Worm (Caenorhabditis elegans): ENCODE results near the gene C14B9.2.

C14B9.2 gene

ce11 chrIII:8121923-8122322 lies 11.5 kb upstream of the C14B9.2 start:
- TF ChIP-seq nhr-19 (GFP tag; conservative IDR thresholded peaks at IDR 0.05) (no peak), grh-1 (GFP tag; IDR thresholded peaks at IDR 0.05) (no peak), efl-1 (optimal IDR thresholded peaks at IDR 0.05) (no peak), efl-1 (GFP tag; optimal IDR thresholded peaks at IDR 0.05 in 1 of 2) (peak in 1 of 2 experiments; percentile 51), lir-3 (tag; optimal IDR thresholded peaks at IDR 0.05; ENCODE audit: poor library complexity) (no peak), F16B12.6 (tag; optimal IDR thresholded peaks at IDR 0.05) (no peak), nhr-20 (tag; optimal IDR thresholded peaks at IDR 0.05) (peak; percentile 19), pax-3 (tag; optimal IDR thresholded peaks at IDR 0.05) (peak; percentile 26), nhr-47 (tag; optimal IDR thresholded peaks at IDR 0.05) (peak; percentile 66), zip-4 (GFP tag; optimal IDR thresholded peaks at IDR 0.05) (no peak), ces-1 (GFP tag; optimal IDR thresholded peaks at IDR 0.05) (no peak), ceh-63 (GFP tag; optimal IDR thresholded peaks at IDR 0.05) (no peak), C16A3.4 (tag; optimal IDR thresholded peaks at IDR 0.05) (no peak), alr-1 (tag; optimal IDR thresholded peaks at IDR 0.05; ENCODE audit: borderline replicate concordance) (no peak), zag-1 (tag; optimal IDR thresholded peaks at IDR 0.05) (no peak), dsc-1 (tag; optimal IDR thresholded peaks at IDR 0.05) (peak; percentile 75), xbp-1 (tag; optimal IDR thresholded peaks at IDR 0.05) (no peak), ceh-90 (tag; optimal IDR thresholded peaks at IDR 0.05) (no peak), egl-27 (tag; optimal IDR thresholded peaks at IDR 0.05) (no peak), ceh-8 (GFP tag; optimal IDR thresholded peaks at IDR 0.05) (no peak), elt-3 (tag; optimal IDR thresholded peaks at IDR 0.05) (no peak), lin-13 (GFP tag; optimal IDR thresholded peaks at IDR 0.05) (no peak), hlh-4 (tag; optimal IDR thresholded peaks at IDR 0.05) (peak; percentile 21), egl-13 (tag; optimal IDR thresholded peaks at IDR 0.05) (no peak), lin-35 (GFP tag; optimal IDR thresholded peaks at IDR 0.05) (no peak), rnt-1 (tag; optimal IDR thresholded peaks at IDR 0.05) (no peak), isw-1 (GFP tag; IDR thresholded peaks at IDR 0.05) (no peak), lsy-2 (tag; optimal IDR thresholded peaks at IDR 0.05) (no peak), nhr-77 (tag; optimal IDR thresholded peaks at IDR 0.05) (no peak), unc-86 (tag; optimal IDR thresholded peaks at IDR 0.05) (no peak), irx-1 (tag; optimal IDR thresholded peaks at IDR 0.05) (no peak), mep-1 (tag; optimal IDR thresholded peaks at IDR 0.05) (no peak), mab-9 (GFP tag; IDR thresholded peaks at IDR 0.05) (no peak), lin-14 (GFP tag; optimal IDR thresholded peaks at IDR 0.05) (peak; percentile 13), swsn-7 (tag; optimal IDR thresholded peaks at IDR 0.05) (peak; percentile 2), mdl-1 (tag; optimal IDR thresholded peaks at IDR 0.05) (no peak), ztf-11 (tag; optimal IDR thresholded peaks at IDR 0.05) (no peak), nhr-71 (tag; optimal IDR thresholded peaks at IDR 0.05) (peak; percentile 81), aha-1 (tag; optimal IDR thresholded peaks at IDR 0.05) (no peak), snu-23 (GFP tag; optimal IDR thresholded peaks at IDR 0.05) (no peak), ztf-4 (tag; optimal IDR thresholded peaks at IDR 0.05) (peak; percentile 23), nhr-90 (tag; optimal IDR thresholded peaks at IDR 0.05; ENCODE audit: poor library complexity) (no peak), unc-62 (GFP tag; optimal IDR thresholded peaks at IDR 0.05) (no peak), hlh-17 (GFP tag; optimal IDR thresholded peaks at IDR 0.05; ENCODE audit: borderline replicate concordance) (no peak), fkh-8 (tag; optimal IDR thresholded peaks at IDR 0.05) (peak; percentile 89), ama-1 (optimal IDR thresholded peaks at IDR 0.05) (no peak)

Data from whole organism, L1 larva.